Fruit fly (Drosophila melanogaster) whole organism, wandering third instar larva: Measurements from ENCODE around the gene Dic4.

ENCODE experiments used
- Abd-B ChIP-seq: fragments of >200 bp; optimal IDR thresholded peaks from 2 replicates; lab custom pipeline; 2017; ENCODE audit warnings: missing biosample characterization, missing genetic modification characterization
- CG32264 ChIP-seq: fragments of 200-800 bp; sonication (Bioruptor generic); optimal IDR thresholded peaks from 2 replicates; lab custom pipeline; 2016; ENCODE audit warnings: missing biosample characterization, missing genetic modification characterization
- CG9705 ChIP-seq: fragments of 200-800 bp; sonication (Bioruptor generic); optimal IDR thresholded peaks from 2 replicates; lab custom pipeline; 2018; ENCODE audit warnings: missing biosample characterization, mild to moderate bottlenecking, missing genetic modification characterization
- CrebA ChIP-seq: fragments of 200-800 bp; sonication (Bioruptor generic); optimal IDR thresholded peaks from 2 replicates; lab custom pipeline; 2016; ENCODE audit warnings: missing biosample characterization, mild to moderate bottlenecking, missing genetic modification characterization, borderline replicate concordance
- Dfd ChIP-seq: fragments of >200 bp; optimal IDR thresholded peaks from 2 replicates; lab custom pipeline; 2017; ENCODE audit warnings: missing biosample characterization, missing genetic modification characterization
- Dif ChIP-seq: fragments of 200-275, 200-300 bp; sonication (Bioruptor generic); optimal IDR thresholded peaks from 2 replicates; lab custom pipeline; 2018; ENCODE audit warnings: missing biosample characterization, missing genetic modification characterization; ENCODE audit not compliant: partially characterized antibody
- GATAd ChIP-seq: sonication (Bioruptor generic); optimal IDR thresholded peaks from 2 replicates; lab custom pipeline; 2016; ENCODE audit warnings: missing biosample characterization, missing genetic modification characterization
- HLH106 ChIP-seq: fragments of 200-800 bp; optimal IDR thresholded peaks from 3 replicates; lab custom pipeline; 2019; ENCODE audit warnings: missing biosample characterization, mild to moderate bottlenecking, missing genetic modification characterization, moderate library complexity
- Hnf4 ChIP-seq: fragments of 200-800 bp; sonication (Bioruptor generic); optimal IDR thresholded peaks from 2 replicates; lab custom pipeline; 2016; ENCODE audit warnings: missing biosample characterization, mild to moderate bottlenecking, missing genetic modification characterization
- Hr78 ChIP-seq: fragments of >200 bp; optimal IDR thresholded peaks from 2 replicates; lab custom pipeline; 2017; ENCODE audit warnings: missing biosample characterization, missing genetic modification characterization
- Hr83 ChIP-seq: fragments of 200-300 bp; sonication (Bioruptor generic); optimal IDR thresholded peaks from 2 replicates; lab custom pipeline; 2016; ENCODE audit warnings: missing biosample characterization, mild to moderate bottlenecking, missing genetic modification characterization, moderate library complexity; ENCODE audit not compliant: poor library complexity, severe bottlenecking
- Jra ChIP-seq: sonication (Bioruptor generic); optimal IDR thresholded peaks from 2 replicates; lab custom pipeline; 2016; ENCODE audit warnings: missing biosample characterization, missing genetic modification characterization
- Mio ChIP-seq: sonication (Bioruptor generic); optimal IDR thresholded peaks from 2 replicates; lab custom pipeline; 2016; ENCODE audit warnings: missing biosample characterization, missing genetic modification characterization
- Myc ChIP-seq: fragments of >200 bp; optimal IDR thresholded peaks from 2 replicates; lab custom pipeline; 2017
- N ChIP-seq: fragments of >200 bp; optimal IDR thresholded peaks from 2 replicates; lab custom pipeline; 2018; ENCODE audit warnings: missing biosample characterization, missing external identifiers, missing genetic modification characterization
- OdsH ChIP-seq: fragments of 200-800 bp; sonication (Bioruptor generic); optimal IDR thresholded peaks from 2 replicates; lab custom pipeline; 2016; ENCODE audit warnings: missing biosample characterization, mild to moderate bottlenecking, missing genetic modification characterization
- Rel ChIP-seq, 2 experiments: fragments of 200-800 bp; sonication (Bioruptor generic) in 1 of 2; optimal IDR thresholded peaks; 2 replicates in 1 of 2; 3 replicates in 1 of 2; lab custom pipeline; 2016 to 2019; ENCODE audit warnings: mild to moderate bottlenecking in 2 of 2, missing biosample characterization in 2 of 2, missing genetic modification characterization in 2 of 2, moderate library complexity in 1 of 2
- Sp1 ChIP-seq: fragments of 200-800 bp; sonication (Bioruptor generic); optimal IDR thresholded peaks from 3 replicates; lab custom pipeline; 2019; ENCODE audit warnings: missing biosample characterization, mild to moderate bottlenecking, missing genetic modification characterization, moderate library complexity
- Vsx2 ChIP-seq: fragments of 200-300, 225-300 bp; sonication (Bioruptor generic); optimal IDR thresholded peaks from 2 replicates; lab custom pipeline; 2018; ENCODE audit warnings: missing biosample characterization, missing genetic modification characterization; ENCODE audit not compliant: partially characterized antibody
- br ChIP-seq: fragments of 200-800 bp; sonication (Bioruptor generic); optimal IDR thresholded peaks from 2 replicates; lab custom pipeline; 2016; ENCODE audit warnings: missing biosample characterization, missing genetic modification characterization
- brk ChIP-seq: fragments of 200-800 bp; sonication (Bioruptor generic); optimal IDR thresholded peaks from 2 replicates; lab custom pipeline; 2016; ENCODE audit warnings: missing biosample characterization, mild to moderate bottlenecking, missing genetic modification characterization
- dl ChIP-seq, 2 experiments: fragments of 175-275, 200-275 bp in 1 of 2; fragments of 200-275 bp in 1 of 2; sonication (Bioruptor generic); optimal IDR thresholded peaks; lab custom pipeline; 2018; ENCODE audit warnings: mild to moderate bottlenecking in 2 of 2, missing biosample characterization in 2 of 2, missing genetic modification characterization in 2 of 2, moderate library complexity in 2 of 2; ENCODE audit not compliant: partially characterized antibody in 2 of 2, insufficient read depth in 1 of 2
- dmrt93B ChIP-seq: fragments of 200-800 bp; sonication (Bioruptor generic); optimal IDR thresholded peaks from 2 replicates; lab custom pipeline; 2018; ENCODE audit warnings: missing biosample characterization, mild to moderate bottlenecking, missing genetic modification characterization
- dsf ChIP-seq: sonication (Bioruptor generic); optimal IDR thresholded peaks from 2 replicates; lab custom pipeline; 2016; ENCODE audit warnings: missing biosample characterization, missing genetic modification characterization, borderline replicate concordance
- ey ChIP-seq: fragments of 200-800 bp; sonication (Bioruptor generic); optimal IDR thresholded peaks from 2 replicates; lab custom pipeline; 2016; ENCODE audit warnings: missing biosample characterization, missing genetic modification characterization
- foxo ChIP-seq, 2 experiments: fragments of 200-800 bp; sonication (Bioruptor generic); optimal IDR thresholded peaks; 2 replicates in 1 of 2; 3 replicates in 1 of 2; lab custom pipeline; 2016 to 2017; ENCODE audit warnings: missing biosample characterization in 2 of 2, missing genetic modification characterization in 2 of 2
- fru ChIP-seq: fragments of 200-800 bp; sonication (Bioruptor generic); optimal IDR thresholded peaks from 3 replicates; lab custom pipeline; 2016; ENCODE audit warnings: missing biosample characterization, mild to moderate bottlenecking, missing genetic modification characterization
- h ChIP-seq: fragments of 200-800 bp; sonication (Bioruptor generic); optimal IDR thresholded peaks from 3 replicates; lab custom pipeline; 2016; ENCODE audit warnings: missing biosample characterization, mild to moderate bottlenecking, missing genetic modification characterization
- jim ChIP-seq: fragments of 175-275, 200-325 bp; sonication (Bioruptor generic); optimal IDR thresholded peaks from 2 replicates; lab custom pipeline; 2016; ENCODE audit warnings: missing biosample characterization, mild to moderate bottlenecking, missing genetic modification characterization
- lola ChIP-seq: fragments of >200 bp; optimal IDR thresholded peaks from 2 replicates; lab custom pipeline; 2017; ENCODE audit warnings: missing biosample characterization, missing genetic modification characterization
- pan ChIP-seq: fragments of >200 bp; optimal IDR thresholded peaks from 2 replicates; lab custom pipeline; 2017
- psq ChIP-seq: fragments of 200-800 bp; sonication (Bioruptor generic); optimal IDR thresholded peaks from 3 replicates; lab custom pipeline; 2017; ENCODE audit warnings: missing biosample characterization, mild to moderate bottlenecking, missing genetic modification characterization, moderate library complexity
- rgr ChIP-seq: fragments of 200-800 bp; sonication (Bioruptor generic); optimal IDR thresholded peaks from 3 replicates; lab custom pipeline; 2016; ENCODE audit warnings: missing biosample characterization, mild to moderate bottlenecking, missing genetic modification characterization
- sage ChIP-seq: fragments of 200-800 bp; sonication (Bioruptor generic); optimal IDR thresholded peaks from 2 replicates; lab custom pipeline; 2016; ENCODE audit warnings: missing biosample characterization, mild to moderate bottlenecking, missing genetic modification characterization
- sv ChIP-seq: fragments of 200-800 bp; sonication (Bioruptor generic); optimal IDR thresholded peaks from 3 replicates; lab custom pipeline; 2016; ENCODE audit warnings: missing biosample characterization, missing genetic modification characterization
- tai ChIP-seq: sonication (Bioruptor generic); optimal IDR thresholded peaks from 2 replicates; lab custom pipeline; 2016; ENCODE audit warnings: missing biosample characterization, missing genetic modification characterization
- woc ChIP-seq: sonication (Bioruptor generic); optimal IDR thresholded peaks from 2 replicates; lab custom pipeline; 2016; ENCODE audit warnings: missing biosample characterization, mild to moderate bottlenecking, missing genetic modification characterization

Gene Dic4

DNA sequence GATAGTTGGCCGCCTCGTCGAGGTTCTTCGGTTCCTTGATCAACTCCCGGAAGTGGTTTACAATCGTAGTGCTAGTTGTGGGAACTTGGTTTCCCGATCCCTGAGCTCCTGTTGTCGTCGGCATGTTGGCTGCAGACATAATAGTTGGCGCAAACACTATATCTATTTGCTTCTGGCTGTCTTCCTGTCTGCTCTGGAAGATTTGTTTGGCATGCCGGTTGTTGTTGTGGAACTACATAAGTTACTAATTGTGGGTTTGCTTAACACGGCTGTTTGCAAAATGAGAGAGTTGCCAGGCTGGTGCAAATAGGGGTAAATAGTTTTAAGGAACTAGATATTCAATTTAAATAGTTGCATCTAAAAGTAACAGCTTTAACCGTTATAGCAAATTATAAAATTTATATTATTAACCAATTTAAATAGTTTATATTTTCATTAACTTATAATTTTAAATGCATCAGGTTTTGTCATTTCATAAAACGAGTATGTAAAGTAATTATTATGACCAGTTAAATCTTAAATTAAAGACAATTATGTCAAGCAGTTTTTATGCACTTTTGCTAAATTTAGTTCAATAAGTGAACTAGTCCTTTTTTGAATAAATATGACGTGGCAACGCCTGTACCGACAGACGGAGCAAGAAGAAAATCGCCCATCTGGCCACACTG lies 16.5 kb downstream of the Dic4 start, which contains the start of the genes Sgf11 and CG32202 (continued):
- peak; percentile 61 for TF ChIP-seq Sp1 (GFP tag; lab: Kevin White, UChicago)
- no peak for TF ChIP-seq Hr78 (GFP tag; lab: Kevin White, UChicago)
- peak; percentile 29 for TF ChIP-seq woc (GFP tag; lab: Kevin White, UChicago)
- TF ChIP-seq Rel (GFP tag; optimal IDR thresholded peaks at IDR 0.05; lab: Kevin White, UChicago): no peak
- TF ChIP-seq Rel (tag; optimal IDR thresholded peaks at IDR 0.05; lab: Kevin White, UChicago): peak; percentile 9
- TF ChIP-seq Jra (GFP tag; lab: Kevin White, UChicago): peak; percentile 11
- TF ChIP-seq, all 38 proteins: peak for 11

DNA sequence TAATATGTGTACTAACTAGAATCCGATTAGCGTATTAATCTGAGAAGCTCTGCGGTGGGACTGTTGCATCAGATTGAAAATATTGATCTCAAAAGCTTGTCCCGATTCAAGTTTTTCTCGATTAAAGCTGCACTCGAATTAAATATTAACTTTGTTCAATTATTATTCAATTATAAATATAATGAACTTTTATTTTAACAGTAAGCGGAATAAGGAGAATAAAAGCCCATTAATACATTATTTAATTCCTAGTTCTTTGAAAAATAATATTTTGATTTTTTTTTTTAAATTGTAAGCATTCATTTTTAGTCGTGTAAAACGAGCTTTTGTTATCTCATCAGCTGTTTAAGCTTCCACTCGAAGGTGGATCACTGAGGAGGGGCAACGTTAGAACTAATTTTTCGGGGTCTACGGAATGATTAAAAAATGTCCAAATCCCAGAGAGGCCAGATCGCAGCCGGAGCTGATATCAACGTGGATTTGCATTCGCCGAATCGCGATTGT lies 22.8 kb downstream of the Dic4 start, which contains the start of the genes GNBP2 and GNBP1:
Gene GNBP2 (minus strand): TSS at position 51 of the 504 bp plus-strand sequence.
Gene GNBP1 (plus strand): TSS at position 438 of the 504 bp plus-strand sequence.
- TF ChIP-seq Hnf4 (GFP tag; lab: Kevin White, UChicago): peak; percentile 80
- peak; percentile 71 for TF ChIP-seq sage
- TF ChIP-seq OdsH (GFP tag; lab: Kevin White, UChicago): peak; percentile 93
- peak; percentile 68 for TF ChIP-seq ey (GFP tag; lab: Kevin White, UChicago)
- TF ChIP-seq Sp1 (GFP tag; lab: Kevin White, UChicago): peak; percentile 90
- TF ChIP-seq brk (GFP tag; lab: Kevin White, UChicago): peak; percentile 91
- no peak for TF ChIP-seq Rel (GFP tag; optimal IDR thresholded peaks at IDR 0.05; lab: Kevin White, UChicago)
- TF ChIP-seq Rel (tag; optimal IDR thresholded peaks at IDR 0.05; lab: Kevin White, UChicago): peak; percentile 40
- peak; percentile 40 for TF ChIP-seq GATAd (GFP tag; lab: Kevin White, UChicago)
- TF ChIP-seq rgr (GFP tag; lab: Kevin White, UChicago): peak; percentile 91
- TF ChIP-seq br (GFP tag; lab: Kevin White, UChicago): peak; percentile 64
- TF ChIP-seq CG32264: no peak
- peak; percentile 30 for TF ChIP-seq dsf (GFP tag; lab: Kevin White, UChicago)
- TF ChIP-seq Hr78 (GFP tag; lab: Kevin White, UChicago): no peak
- TF ChIP-seq woc (GFP tag; lab: Kevin White, UChicago): peak; percentile 55
- TF ChIP-seq HLH106 (tag; lab: Kevin White, UChicago): peak; percentile 87
- peak; percentile 93 for TF ChIP-seq h
- TF ChIP-seq Dif (GFP tag; lab: Kevin White, UChicago): no peak
- TF ChIP-seq Mio: no peak
- peak in 1 of 2 experiments; percentile 93 for TF ChIP-seq foxo (GFP tag; optimal IDR thresholded peaks at IDR 0.05; lab: Kevin White, UChicago)
- peak; percentile 89 for TF ChIP-seq fru (GFP tag; lab: Kevin White, UChicago)
- TF ChIP-seq psq (GFP tag; lab: Kevin White, UChicago): peak; percentile 87
- TF ChIP-seq pan: no peak
- peak; percentile 66 for TF ChIP-seq Jra (GFP tag; lab: Kevin White, UChicago)

DNA sequence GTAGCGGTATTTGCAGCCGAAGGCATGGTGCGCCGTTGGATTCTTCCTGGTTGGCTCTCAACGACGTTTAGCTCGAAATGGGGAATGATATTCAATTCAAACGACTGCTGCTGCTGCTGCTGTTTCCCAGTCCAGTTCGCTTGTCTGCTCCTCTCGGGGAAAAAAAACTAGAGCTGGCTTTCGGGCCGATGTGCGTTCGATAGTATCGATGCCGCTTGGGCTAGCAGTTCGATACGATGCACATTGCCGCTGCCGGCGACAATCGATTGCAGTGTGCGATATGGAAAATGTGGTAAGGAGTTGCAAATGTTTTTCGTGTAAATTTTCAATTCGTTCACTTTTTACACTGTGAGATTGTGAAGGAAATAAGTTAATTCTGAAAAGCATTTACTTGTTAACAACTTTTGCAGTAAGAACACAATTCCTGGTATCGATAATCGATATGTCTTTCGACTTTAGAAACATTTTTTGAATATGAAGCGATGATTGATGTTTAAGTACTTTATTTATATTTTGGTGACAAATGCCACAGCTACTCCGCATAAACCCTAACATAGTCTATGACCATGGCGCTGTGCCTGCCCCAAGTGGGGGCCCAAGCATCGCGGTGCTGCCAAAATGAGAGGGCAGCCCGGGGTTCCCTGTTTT lies 25.1 kb downstream of the Dic4 start, which contains the start of gene Capr:
Gene Capr (minus strand): TSS at position 339 of the 648 bp plus-strand sequence.
- no peak for TF ChIP-seq psq (GFP tag; lab: Kevin White, UChicago)
- TF ChIP-seq woc (GFP tag; lab: Kevin White, UChicago): no peak
- TF ChIP-seq pan: no peak
- TF ChIP-seq Abd-B: no peak
- peak; percentile 27 for TF ChIP-seq Sp1 (GFP tag; lab: Kevin White, UChicago)
- no peak for TF ChIP-seq tai (GFP tag; lab: Kevin White, UChicago)
- TF ChIP-seq Dif (GFP tag; lab: Kevin White, UChicago): no peak
- TF ChIP-seq fru (GFP tag; lab: Kevin White, UChicago): peak; percentile 9
- no peak for TF ChIP-seq Myc (lab: Kevin White, UChicago)
- peak; percentile 39 for TF ChIP-seq br (GFP tag; lab: Kevin White, UChicago)
- no peak for TF ChIP-seq dsf (GFP tag; lab: Kevin White, UChicago)
- peak; percentile 48 for TF ChIP-seq h
- TF ChIP-seq Hnf4 (GFP tag; lab: Kevin White, UChicago): peak; percentile 64
- TF ChIP-seq GATAd (GFP tag; lab: Kevin White, UChicago): no peak
- TF ChIP-seq Rel (GFP tag; optimal IDR thresholded peaks at IDR 0.05; lab: Kevin White, UChicago): no peak
- TF ChIP-seq Rel (tag; optimal IDR thresholded peaks at IDR 0.05; lab: Kevin White, UChicago): peak; percentile 80
- TF ChIP-seq dl (GFP tag; optimal IDR thresholded peaks at IDR 0.05; lab: Kevin White, UChicago; ENCODE audit: insufficient read depth in 1 of 2, partially characterized antibody in 2 of 2): no peak
- peak; percentile 75 for TF ChIP-seq Jra (GFP tag; lab: Kevin White, UChicago)
- peak; percentile 15 for TF ChIP-seq brk (GFP tag; lab: Kevin White, UChicago)
- TF ChIP-seq lola (GFP tag; lab: Kevin White, UChicago): no peak
- TF ChIP-seq Vsx2 (GFP tag; lab: Kevin White, UChicago): no peak
- no peak for TF ChIP-seq Hr78 (GFP tag; lab: Kevin White, UChicago)
- TF ChIP-seq CG9705 (GFP tag; lab: Kevin White, UChicago): no peak
- TF ChIP-seq CrebA (GFP tag; lab: Kevin White, UChicago): no peak
- no peak for TF ChIP-seq Dfd (GFP tag; lab: Kevin White, UChicago)
- TF ChIP-seq Mio: no peak
- TF ChIP-seq dmrt93B: no peak
- no peak for TF ChIP-seq sage
- TF ChIP-seq ey (GFP tag; lab: Kevin White, UChicago): no peak
- no peak for TF ChIP-seq CG32264
- no peak for TF ChIP-seq sv (GFP tag; lab: Kevin White, UChicago)
- peak in 1 of 2 experiments; percentile 45 for TF ChIP-seq foxo (GFP tag; optimal IDR thresholded peaks at IDR 0.05; lab: Kevin White, UChicago)
- peak; percentile 82 for TF ChIP-seq rgr (GFP tag; lab: Kevin White, UChicago)
- TF ChIP-seq N (GFP tag; lab: Kevin White, UChicago): no peak
- peak; percentile 94 for TF ChIP-seq Hr83
- no peak for TF ChIP-seq jim (GFP tag; lab: Kevin White, UChicago)
- TF ChIP-seq HLH106 (tag; lab: Kevin White, UChicago): peak; percentile 36
